Fruit fly (Drosophila melanogaster) whole organism, embryonic: ENCODE data around the gene Sas-6.

Source experiments
- CG10209 ChIP-seq: fragments of 200-800 bp; sonication (Bioruptor generic); optimal IDR thresholded peaks from 3 replicates; lab custom pipeline; 2017; ENCODE audit warnings: missing biosample characterization, mild to moderate bottlenecking, missing genetic modification characterization, missing genetic modification reagents
- CG10267 ChIP-seq: fragments of 200-800 bp; sonication (Bioruptor generic); optimal IDR thresholded peaks from 2 replicates; lab custom pipeline; 2018; ENCODE audit warnings: missing biosample characterization, mild to moderate bottlenecking, missing genetic modification characterization, moderate library complexity
- CG10366 ChIP-seq: fragments of 200-800 bp; sonication (Bioruptor generic); IDR thresholded peaks from 2 replicates; pipeline ENCODE4 v1.3.6; 2022; ENCODE audit warnings: missing biosample characterization, missing genetic modification characterization
- CG12299 ChIP-seq: fragments of 200-800 bp; sonication (Bioruptor generic); optimal IDR thresholded peaks from 2 replicates; lab custom pipeline; 2018; ENCODE audit warnings: missing biosample characterization, mild to moderate bottlenecking, missing genetic modification characterization
- CG13287 ChIP-seq: fragments of 200-800 bp; sonication (Bioruptor generic); IDR thresholded peaks from 2 replicates; pipeline ENCODE4 v1.3.6; 2022; ENCODE audit warnings: missing biosample characterization, missing genetic modification characterization; ENCODE audit not compliant: partially characterized antibody
- CG13894 ChIP-seq: fragments of 200-800 bp; sonication (Bioruptor generic); optimal IDR thresholded peaks from 3 replicates; lab custom pipeline; 2018; ENCODE audit warnings: missing biosample characterization, mild to moderate bottlenecking, missing genetic modification characterization, moderate library complexity
- CG14667 ChIP-seq: fragments of 200-800 bp; sonication (Bioruptor generic); IDR thresholded peaks from 2 replicates; pipeline ENCODE4 v1.3.6; 2022; ENCODE audit warnings: missing biosample characterization, missing genetic modification characterization
- CG15514 ChIP-seq: fragments of 200-800 bp; sonication (Bioruptor generic); optimal IDR thresholded peaks from 3 replicates; lab custom pipeline; 2017; ENCODE audit warnings: missing biosample characterization, missing genetic modification characterization, mild to moderate bottlenecking, moderate library complexity, missing genetic modification reagents
- CG15601 ChIP-seq: fragments of 200-800 bp; sonication (Bioruptor generic); optimal IDR thresholded peaks from 3 replicates; lab custom pipeline; 2019; ENCODE audit warnings: missing biosample characterization, mild to moderate bottlenecking, missing genetic modification characterization, moderate library complexity
- CG16815 ChIP-seq: fragments of 200-800 bp; sonication (Bioruptor generic); optimal IDR thresholded peaks from 3 replicates; lab custom pipeline; 2017; ENCODE audit warnings: missing biosample characterization, mild to moderate bottlenecking, missing genetic modification characterization
- CG17186 ChIP-seq: fragments of 200-800 bp; sonication (Bioruptor generic); optimal IDR thresholded peaks from 3 replicates; lab custom pipeline; 2017; ENCODE audit warnings: missing biosample characterization, missing genetic modification reagents, missing genetic modification characterization
- CG17912 ChIP-seq: fragments of 200-800 bp; sonication (Bioruptor generic); optimal IDR thresholded peaks from 2 replicates; lab custom pipeline; 2018; ENCODE audit warnings: missing biosample characterization, mild to moderate bottlenecking, missing genetic modification characterization
- CG2116 ChIP-seq: fragments of 200-800 bp; sonication (Bioruptor generic); optimal IDR thresholded peaks from 3 replicates; lab custom pipeline; 2018; ENCODE audit warnings: missing biosample characterization, mild to moderate bottlenecking, missing genetic modification characterization
- CG3847 ChIP-seq: fragments of 200-800 bp; sonication (Bioruptor generic); IDR thresholded peaks from 2 replicates; pipeline ENCODE4 v1.3.6; 2022; ENCODE audit warnings: missing biosample characterization, missing genetic modification characterization
- CG5180 ChIP-seq: fragments of 200-800 bp; sonication (Bioruptor generic); optimal IDR thresholded peaks from 3 replicates; lab custom pipeline; 2017; ENCODE audit warnings: missing biosample characterization, missing genetic modification characterization, mild to moderate bottlenecking, moderate library complexity, missing genetic modification reagents
- CG7556 ChIP-seq: fragments of 200-800 bp; sonication (Bioruptor generic); optimal IDR thresholded peaks from 2 replicates; lab custom pipeline; 2017; ENCODE audit warnings: missing biosample characterization, mild to moderate bottlenecking, missing genetic modification characterization
- CG7786 ChIP-seq: fragments of 200-800 bp; sonication (Bioruptor generic); optimal IDR thresholded peaks from 2 replicates; lab custom pipeline; 2016; ENCODE audit warnings: missing biosample characterization, missing genetic modification characterization
- CG9797 ChIP-seq: fragments of 200-800 bp; sonication (Bioruptor generic); optimal IDR thresholded peaks from 3 replicates; lab custom pipeline; 2018; ENCODE audit warnings: missing biosample characterization, mild to moderate bottlenecking, missing genetic modification characterization
- Dbx ChIP-seq: fragments of 200-800 bp; sonication (Bioruptor generic); IDR thresholded peaks from 3 replicates; pipeline ENCODE4 v1.3.6; 2022; ENCODE audit warnings: missing biosample characterization, missing genetic modification characterization
- Dp ChIP-seq: fragments of 200-800 bp; sonication (Bioruptor generic); optimal IDR thresholded peaks from 2 replicates; lab custom pipeline; 2018; ENCODE audit warnings: missing biosample characterization, mild to moderate bottlenecking, missing genetic modification characterization, moderate library complexity
- Dref ChIP-seq: fragments of 200-800 bp; sonication (Bioruptor generic); IDR thresholded peaks from 2 replicates; pipeline ENCODE4 v1.3.6; 2022; ENCODE audit warnings: missing biosample characterization, missing genetic modification characterization
- E2f2 ChIP-seq: fragments of 200-800 bp; sonication (Bioruptor generic); IDR thresholded peaks from 2 replicates; pipeline ENCODE4 v1.3.6; 2022; ENCODE audit warnings: missing biosample characterization, missing genetic modification characterization
- ERR ChIP-seq: fragments of 200-800 bp; sonication (Bioruptor generic); optimal IDR thresholded peaks from 2 replicates; lab custom pipeline; 2016; ENCODE audit warnings: missing biosample characterization, missing genetic modification characterization
- Ets97D ChIP-seq: fragments of 200-800 bp; sonication (Bioruptor generic); optimal IDR thresholded peaks from 3 replicates; lab custom pipeline; 2016; ENCODE audit warnings: missing biosample characterization, missing genetic modification characterization
- Hey ChIP-seq: fragments of 200-800 bp; sonication (Bioruptor generic); optimal IDR thresholded peaks from 3 replicates; lab custom pipeline; 2018; ENCODE audit warnings: missing biosample characterization, mild to moderate bottlenecking, missing genetic modification characterization
- HmgZ ChIP-seq: fragments of 200-800 bp; sonication (Bioruptor generic); optimal IDR thresholded peaks from 2 replicates; lab custom pipeline; 2018; ENCODE audit warnings: missing biosample characterization, mild to moderate bottlenecking, missing genetic modification characterization
- Hmr ChIP-seq: fragments of 200-800 bp; sonication (Bioruptor generic); optimal IDR thresholded peaks from 3 replicates; lab custom pipeline; 2017; ENCODE audit warnings: mild to moderate bottlenecking, missing biosample characterization, missing genetic modification reagents, missing genetic modification characterization
- Hr3 ChIP-seq: fragments of 200-800 bp; sonication (Bioruptor generic); optimal IDR thresholded peaks from 3 replicates; lab custom pipeline; 2016; ENCODE audit warnings: missing biosample characterization, missing genetic modification characterization
- MBD-R2 ChIP-seq: fragments of 200-800 bp; sonication (Bioruptor generic); IDR thresholded peaks from 2 replicates; pipeline ENCODE4 v1.3.6; 2022; ENCODE audit warnings: missing biosample characterization, missing genetic modification characterization
- Nf-YA ChIP-seq: fragments of 200-800 bp; sonication (Bioruptor generic); IDR thresholded peaks from 2 replicates; pipeline ENCODE4 v1.3.6; 2022; ENCODE audit warnings: missing biosample characterization, missing genetic modification characterization
- Nf-YB ChIP-seq: fragments of 200-800 bp; sonication (Bioruptor generic); optimal IDR thresholded peaks from 3 replicates; lab custom pipeline; 2019; ENCODE audit warnings: missing biosample characterization, mild to moderate bottlenecking, missing genetic modification characterization, moderate library complexity
- Scr ChIP-seq: fragments of 200-800 bp; sonication (Bioruptor generic); IDR thresholded peaks from 2 replicates; pipeline ENCODE4 v1.3.6; 2022; ENCODE audit warnings: missing biosample characterization, missing genetic modification characterization; ENCODE audit not compliant: partially characterized antibody
- Side ChIP-seq: fragments of 200-800 bp; sonication (Bioruptor generic); optimal IDR thresholded peaks from 2 replicates; lab custom pipeline; 2016; ENCODE audit warnings: missing biosample characterization, missing genetic modification characterization
- Sry-δ ChIP-seq: fragments of 200-800 bp; sonication (Bioruptor generic); optimal IDR thresholded peaks from 2 replicates; lab custom pipeline; 2016; ENCODE audit warnings: missing biosample characterization, missing genetic modification characterization
- Trl ChIP-seq, 3 experiments: fragments of >200 bp in 2 of 3; fragments of 200-800 bp in 1 of 3; sonication (Bioruptor generic) in 1 of 3; optimal IDR thresholded peaks; 2 replicates in 1 of 3; 3 replicates in 2 of 3; lab custom pipeline; 2016 to 2017; ENCODE audit warnings: missing biosample characterization in 1 of 3, missing genetic modification characterization in 1 of 3
- amos ChIP-seq: fragments of 200-800 bp; sonication (Bioruptor generic); IDR thresholded peaks from 2 replicates; pipeline ENCODE4 v1.3.6; 2022; ENCODE audit warnings: missing biosample characterization, missing genetic modification characterization; ENCODE audit not compliant: partially characterized antibody
- aop ChIP-seq: fragments of 200-800 bp; sonication (Bioruptor generic); IDR thresholded peaks from 2 replicates; pipeline ENCODE4 v1.3.6; 2022; ENCODE audit warnings: missing biosample characterization, missing genetic modification characterization
- bbx ChIP-seq: fragments of 200-800 bp; sonication (Bioruptor generic); IDR thresholded peaks from 2 replicates; pipeline ENCODE4 v1.3.6; 2022; ENCODE audit warnings: missing biosample characterization, missing genetic modification characterization; ENCODE audit not compliant: partially characterized antibody
- bigmax ChIP-seq: fragments of 200-800 bp; sonication (Bioruptor generic); optimal IDR thresholded peaks from 2 replicates; lab custom pipeline; 2018; ENCODE audit warnings: missing biosample characterization, mild to moderate bottlenecking, missing genetic modification characterization
- dpn ChIP-seq, 2 experiments: fragments of 200-800 bp; sonication (Bioruptor generic); optimal IDR thresholded peaks; 3 replicates each; lab custom pipeline; 2016; ENCODE audit warnings: missing biosample characterization in 2 of 2, missing genetic modification characterization in 2 of 2
- eve ChIP-seq, 2 experiments: fragments of >200 bp; optimal IDR thresholded peaks; 2 replicates each; lab custom pipeline; 2017; ENCODE audit warnings: missing biosample characterization in 2 of 2, missing genetic modification characterization in 2 of 2
- hbn ChIP-seq: fragments of 200-800 bp; sonication (Bioruptor generic); IDR thresholded peaks from 2 replicates; pipeline ENCODE4 v1.3.6; 2022; ENCODE audit warnings: missing biosample characterization, missing genetic modification characterization; ENCODE audit not compliant: partially characterized antibody
- jigr1 ChIP-seq: fragments of 200-800 bp; sonication (Bioruptor generic); IDR thresholded peaks from 3 replicates; pipeline ENCODE4 v1.3.6; 2022; ENCODE audit warnings: missing biosample characterization, missing genetic modification characterization
- maf-S ChIP-seq: fragments of 200-800 bp; sonication (Bioruptor generic); optimal IDR thresholded peaks from 2 replicates; lab custom pipeline; 2016; ENCODE audit warnings: missing biosample characterization, missing genetic modification characterization
- nom ChIP-seq: fragments of 200-800 bp; sonication (Bioruptor generic); optimal IDR thresholded peaks from 2 replicates; lab custom pipeline; 2017; ENCODE audit warnings: missing biosample characterization, missing genetic modification characterization, mild to moderate bottlenecking, moderate library complexity, missing genetic modification reagents
- p53 ChIP-seq: fragments of 200-800 bp; sonication (Bioruptor generic); optimal IDR thresholded peaks from 2 replicates; lab custom pipeline; 2016; ENCODE audit warnings: missing biosample characterization, missing genetic modification characterization
- pzg ChIP-seq: fragments of 200-800 bp; sonication (Bioruptor generic); optimal IDR thresholded peaks from 3 replicates; lab custom pipeline; 2018; ENCODE audit warnings: missing biosample characterization, mild to moderate bottlenecking, missing genetic modification characterization, moderate library complexity
- slp2 ChIP-seq: fragments of 200-800 bp; sonication (Bioruptor generic); optimal IDR thresholded peaks from 2 replicates; lab custom pipeline; 2016; ENCODE audit warnings: missing biosample characterization, missing genetic modification characterization
- tap ChIP-seq: fragments of 200-800 bp; optimal IDR thresholded peaks from 3 replicates; lab custom pipeline; 2019; ENCODE audit warnings: missing biosample characterization, mild to moderate bottlenecking, missing genetic modification characterization, moderate library complexity
- trh ChIP-seq: fragments of 200-800 bp; sonication (Bioruptor generic); optimal IDR thresholded peaks from 2 replicates; lab custom pipeline; 2016; ENCODE audit warnings: missing biosample characterization, missing genetic modification characterization

The Sas-6 gene

dm6 chr3R:30036609-30037008 is 41.5 kb downstream of the Sas-6 start, which contains the start of gene ZIPIC (continued):
- TF ChIP-seq CG9797 (peak; percentile 64), CG10209 (GFP tag; lab: Kevin White, UChicago) (no peak), p53 (GFP tag; lab: Kevin White, UChicago) (no peak), Hey (tag; lab: Kevin White, UChicago) (no peak), CG3847 (GFP tag; lab: Robert Waterston, UW) (0 out of 2 replicates have a peak, but pooled peaks have one; percentile 20), CG17912 (no peak), CG13287 (GFP tag; lab: Robert Waterston, UW) (peak; percentile 74), ERR (GFP tag; lab: Kevin White, UChicago) (no peak), nom (no peak), bigmax (GFP tag; lab: Kevin White, UChicago) (peak; percentile 30), CG5180 (no peak), Nf-YA (no peak), tap (tag; lab: Kevin White, UChicago) (no peak), Dref (GFP tag; lab: Robert Waterston, UW) (peak; percentile 80), HmgZ (tag; lab: Kevin White, UChicago) (peak; percentile 18), CG7556 (GFP tag; lab: Kevin White, UChicago) (no peak), Hr3 (no peak), bbx (GFP tag; lab: Robert Waterston, UW) (peak; percentile 52), Sry-δ (GFP tag; lab: Kevin White, UChicago) (peak; percentile 61), CG10366 (GFP tag; lab: Robert Waterston, UW) (no peak), jigr1 (GFP tag; lab: Robert Waterston, UW) (no peak), CG7786 (GFP tag; lab: Kevin White, UChicago) (no peak), slp2 (GFP tag; lab: Kevin White, UChicago) (no peak), pzg (GFP tag; lab: Kevin White, UChicago) (peak; percentile 67), CG16815 (no peak), CG2116 (GFP tag; lab: Kevin White, UChicago) (peak; percentile 46), E2f2 (peak; percentile 87), Nf-YB (no peak), CG13894 (tag; lab: Kevin White, UChicago) (no peak), Side (no peak), Hmr (no peak), aop (GFP tag; lab: Robert Waterston, UW) (no peak), CG12299 (tag; lab: Kevin White, UChicago) (no peak), CG14667 (GFP tag; lab: Robert Waterston, UW) (no peak), dpn (GFP tag; optimal IDR thresholded peaks at IDR 0.05; lab: Kevin White, UChicago) (no peak), CG17186 (GFP tag; lab: Kevin White, UChicago) (peak; percentile 23), maf-S (GFP tag; lab: Kevin White, UChicago) (no peak), Dbx (GFP tag; lab: Robert Waterston, UW) (no peak), hbn (GFP tag; lab: Robert Waterston, UW) (peak; percentile 55; the same call in 1 of the 2 replicates), Scr (GFP tag; lab: Robert Waterston, UW) (peak; percentile 42; the same call in 1 of the 2 replicates), Trl (optimal IDR thresholded peaks at IDR 0.05; lab: Kevin White, UChicago) (no peak), Trl (GFP tag; optimal IDR thresholded peaks at IDR 0.05; lab: Kevin White, UChicago) (no peak), CG15514 (GFP tag; lab: Kevin White, UChicago) (peak; percentile 99), CG15601 (tag; lab: Kevin White, UChicago) (peak; percentile 16), trh (GFP tag; lab: Kevin White, UChicago) (no peak), Dp (GFP tag; lab: Kevin White, UChicago) (peak; percentile 80), amos (GFP tag; lab: Robert Waterston, UW) (peak; percentile 61; the same call in 1 of the 2 replicates), eve (GFP tag; optimal IDR thresholded peaks at IDR 0.05; lab: Kevin White, UChicago) (no peak), MBD-R2 (GFP tag; lab: Robert Waterston, UW) (peak; percentile 94), CG10267 (tag; lab: Kevin White, UChicago) (no peak), Ets97D (GFP tag; lab: Kevin White, UChicago) (peak; percentile 8)
